Worm (Caenorhabditis elegans) whole organism, dauer: ENCODE measurements around the gene bre-2.

Experiments used
- unc-62 ChIP-seq: sonication (generic microtip); optimal IDR thresholded peaks from 2 replicates; lab custom pipeline; 2017; ENCODE audit warnings: missing biosample characterization, missing genetic modification reagents, missing genetic modification characterization

The bre-2 gene

DNA sequence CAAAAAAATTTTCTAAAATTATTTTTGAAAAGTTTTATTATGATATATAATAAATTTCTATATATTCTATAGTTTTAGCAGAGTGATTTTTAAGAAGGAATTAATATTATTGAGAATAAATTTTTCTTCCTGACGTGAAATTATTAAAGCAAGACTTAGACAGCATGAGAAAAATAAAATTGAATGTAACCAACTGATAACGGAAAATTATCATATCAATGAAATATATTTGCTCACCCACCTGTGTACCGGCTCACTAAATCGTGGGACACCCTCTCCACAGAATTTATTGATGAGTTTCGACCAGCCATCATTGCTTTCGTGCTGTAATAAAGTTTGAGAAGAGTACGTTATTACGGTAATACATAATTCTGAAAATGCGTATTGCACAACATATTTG lies at the start of gene bre-2:
Gene bre-2, minus strand, starts transcription at position 326 of the 400 bp plus-strand sequence.
- no peak for TF ChIP-seq unc-62 (GFP tag; lab: Kevin White, UChicago)

ce11 chrIII:13187773-13188172 lies 48.3 kb upstream of the bre-2 start:
- TF ChIP-seq unc-62 (GFP tag; lab: Kevin White, UChicago): no peak

- TF ChIP-seq unc-62 (GFP tag; lab: Kevin White, UChicago): no peak
Observed at ce11 chrIII:13187090-13187489, 47.7 kb upstream of the bre-2 start, which contains the start of gene gly-5. TSS of gene gly-5 (plus strand) at chrIII:13187390.

DNA sequence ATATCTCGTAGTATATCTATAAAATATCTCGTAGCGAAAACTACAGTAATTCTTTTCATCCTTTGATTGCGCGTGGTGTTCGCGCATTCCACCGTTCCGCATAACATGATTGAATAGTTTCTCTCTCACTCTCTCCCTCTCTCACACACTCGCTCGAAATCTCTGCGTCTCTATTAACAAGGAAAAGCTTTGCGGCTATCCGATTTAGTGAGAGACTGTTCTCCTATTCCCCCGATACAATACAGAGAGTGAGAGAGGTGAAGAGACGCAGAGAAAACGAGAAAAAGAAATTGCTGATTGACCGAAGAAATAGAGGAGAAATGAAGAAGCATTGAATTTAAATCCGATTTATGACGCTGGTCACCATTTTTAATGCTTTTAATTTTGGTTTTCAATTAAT lies 42.6 kb upstream of the bre-2 start:
- no peak for TF ChIP-seq unc-62 (GFP tag; lab: Kevin White, UChicago)

DNA sequence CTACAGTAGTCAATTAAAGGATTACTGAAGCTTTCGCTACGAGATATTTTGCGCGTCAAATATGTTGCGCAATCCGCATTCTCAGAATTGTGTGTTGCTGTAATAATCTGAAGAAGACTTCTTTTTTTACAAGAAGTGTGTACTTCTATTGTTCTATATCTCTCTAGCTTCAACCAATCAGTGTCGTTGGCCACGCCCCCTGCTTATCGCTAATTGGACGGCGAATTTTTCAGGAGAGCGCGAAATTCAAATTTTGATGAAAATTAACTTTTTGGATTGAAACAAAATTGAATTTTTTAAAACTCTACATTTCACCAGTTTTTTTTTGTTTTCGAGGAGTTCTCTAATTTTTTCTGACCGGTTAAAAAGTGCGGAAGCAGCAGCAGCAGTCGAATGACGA lies 37.5 kb upstream of the bre-2 start:
- no peak for TF ChIP-seq unc-62 (GFP tag; lab: Kevin White, UChicago)

ce11 chrIII:13173687-13174086 lies 34.3 kb upstream of the bre-2 start:
- no peak for TF ChIP-seq unc-62 (GFP tag; lab: Kevin White, UChicago)

- TF ChIP-seq unc-62 (GFP tag; lab: Kevin White, UChicago): no peak
Observed at ce11 chrIII:13169464-13169966, 30.1 kb upstream of the bre-2 start, which contains the start of the genes snpc-1.2 and Y39E4B.5. TSS of gene snpc-1.2 (minus strand) at chrIII:13169541. TSS of gene Y39E4B.5 (plus strand) at chrIII:13169916.

ce11 chrIII:13164902-13165301 lies 25.5 kb upstream of the bre-2 start:
- TF ChIP-seq unc-62 (GFP tag; lab: Kevin White, UChicago): no peak

ce11 chrIII:13160636-13161035 lies 21.2 kb upstream of the bre-2 start:
- no peak for TF ChIP-seq unc-62 (GFP tag; lab: Kevin White, UChicago)

DNA sequence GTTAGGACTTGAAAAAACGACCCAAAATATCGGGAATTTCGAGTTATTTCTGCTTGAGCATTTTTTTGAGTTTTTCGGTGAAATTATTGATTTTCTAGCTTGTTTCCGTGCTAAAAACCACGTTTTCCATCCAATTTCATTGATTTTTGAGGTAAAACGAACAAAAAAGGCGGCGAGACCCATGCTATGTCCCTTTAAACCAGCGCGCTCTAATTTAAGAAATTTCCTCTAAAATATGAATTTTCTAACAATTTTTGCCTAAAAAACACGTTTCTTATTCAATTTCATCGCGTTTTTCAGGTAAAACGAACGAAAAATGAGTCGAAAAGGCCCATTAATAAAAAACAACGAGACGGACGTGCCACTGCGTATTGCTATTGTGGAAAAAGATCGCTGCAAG lies 14.1 kb upstream of the bre-2 start, which contains the start of gene abce-1:
Gene abce-1, plus strand, starts transcription at position 301 of the 400 bp plus-strand sequence.
- no peak for TF ChIP-seq unc-62 (GFP tag; lab: Kevin White, UChicago)

ce11 chrIII:13152697-13153391 lies 13.4 kb upstream of the bre-2 start, which contains the start of gene Y39E4B.10:
TSS of gene Y39E4B.10 (minus strand) at chrIII:13152858.
- no peak for TF ChIP-seq unc-62 (GFP tag; lab: Kevin White, UChicago)

DNA sequence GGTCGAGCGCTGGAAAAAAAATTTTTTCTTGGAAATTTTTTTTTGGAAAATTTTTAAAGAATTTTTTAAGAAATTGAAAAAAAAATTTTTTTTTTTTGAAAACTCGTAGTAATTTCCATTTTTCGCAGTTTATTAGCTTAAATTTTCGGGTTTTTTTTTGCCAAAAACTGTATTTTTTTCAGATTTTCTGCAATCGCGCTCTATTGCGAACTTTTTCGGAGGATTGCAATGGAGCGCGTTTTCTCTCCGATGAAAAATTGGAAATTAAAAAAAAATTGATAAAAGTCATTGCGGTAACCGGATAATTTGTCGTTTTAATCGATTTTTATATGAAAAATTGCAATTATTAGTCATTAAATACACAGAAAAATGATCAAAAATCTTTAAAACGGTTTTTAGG lies 12.3 kb upstream of the bre-2 start:
- no peak for TF ChIP-seq unc-62 (GFP tag; lab: Kevin White, UChicago)

DNA sequence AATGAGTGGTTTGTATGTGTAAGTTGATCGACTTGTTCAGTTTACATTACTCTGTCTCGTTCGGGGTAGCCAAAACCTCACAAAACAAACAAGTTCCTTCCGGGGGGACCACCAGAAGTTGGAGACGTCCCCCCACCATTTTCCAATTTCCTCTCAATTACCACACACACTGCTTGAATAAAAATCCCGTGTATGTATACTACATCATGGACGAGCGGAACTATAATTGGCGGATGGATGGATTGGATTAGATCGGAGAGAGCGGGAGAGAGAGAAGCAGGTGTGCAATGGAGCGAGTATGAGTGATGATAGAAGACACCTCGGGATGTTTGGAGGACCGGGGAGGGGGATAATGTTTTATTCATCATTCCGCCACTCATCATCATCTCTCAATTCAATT lies 8.2 kb downstream of the bre-2 start:
- TF ChIP-seq unc-62 (GFP tag; lab: Kevin White, UChicago): no peak

ce11 chrIII:13127157-13127556 lies 12.3 kb downstream of the bre-2 start:
- no peak for TF ChIP-seq unc-62 (GFP tag; lab: Kevin White, UChicago)

ce11 chrIII:13123440-13123839 lies 16.0 kb downstream of the bre-2 start:
- no peak for TF ChIP-seq unc-62 (GFP tag; lab: Kevin White, UChicago)

DNA sequence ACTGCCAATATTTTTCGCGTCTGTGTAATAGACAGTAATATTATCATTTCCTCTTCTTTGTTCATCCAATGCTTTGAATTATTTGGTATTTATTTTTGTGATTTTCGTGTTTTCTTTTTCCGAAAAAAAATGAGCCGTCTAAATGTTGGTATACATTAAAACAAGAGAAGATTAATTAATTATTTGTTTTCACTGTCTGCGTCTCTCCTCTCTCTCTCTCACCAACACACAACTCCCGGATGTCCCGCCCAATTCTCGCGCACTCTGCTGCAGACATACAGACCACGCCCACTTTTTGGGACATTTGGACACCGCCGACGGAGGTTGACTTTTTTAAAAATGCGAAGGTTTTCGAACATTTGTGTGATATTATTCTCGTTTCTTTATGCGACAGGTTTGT lies 19.9 kb downstream of the bre-2 start, which contains the start of gene zig-8:
Gene zig-8, plus strand, starts transcription at position 301 of the 400 bp plus-strand sequence.
- TF ChIP-seq unc-62 (GFP tag; lab: Kevin White, UChicago): no peak

ce11 chrIII:13118460-13118859 lies 21.0 kb downstream of the bre-2 start:
- no peak for TF ChIP-seq unc-62 (GFP tag; lab: Kevin White, UChicago)
